Worm (Caenorhabditis elegans): ENCODE results near the gene srpa-72.

Gene srpa-72

ce11 chrII:2752536-2752935 lies 34.7 kb upstream of the srpa-72 start, which contains the start of gene F29A7.6 (continued):
- TF ChIP-seq unc-130 (GFP tag; optimal IDR thresholded peaks at IDR 0.05) (peak; percentile 69), Y105C5A.15 (GFP tag; IDR thresholded peaks at IDR 0.05) (no peak), dmd-8 (GFP tag; IDR thresholded peaks at IDR 0.05) (no peak), zfp-2 (tag; optimal IDR thresholded peaks at IDR 0.05) (no peak), nhr-28 (tag; optimal IDR thresholded peaks at IDR 0.05) (peak; percentile 12), nhr-41 (GFP tag; IDR thresholded peaks at IDR 0.05) (no peak), lim-7 (GFP tag; IDR thresholded peaks at IDR 0.05) (no peak), R02D3.7 (tag; optimal IDR thresholded peaks at IDR 0.05) (no peak), mes-2 (tag; optimal IDR thresholded peaks at IDR 0.05; ENCODE audit: poor library complexity, severe bottlenecking) (peak; percentile 97), snpc-1.2 (GFP tag; IDR thresholded peaks at IDR 0.05) (no peak), nhr-237 (tag; optimal IDR thresholded peaks at IDR 0.05) (no peak), lin-29 (GFP tag; IDR thresholded peaks at IDR 0.05) (no peak), sdz-12 (GFP tag; optimal IDR thresholded peaks at IDR 0.05) (no peak), nhr-11 (tag; optimal IDR thresholded peaks at IDR 0.05) (peak; percentile 10), egl-43 (GFP tag; IDR thresholded peaks at IDR 0.05) (no peak), unc-62 (GFP tag; optimal IDR thresholded peaks at IDR 0.05 in 1 of 2) (no peak), unc-62 (tag; optimal IDR thresholded peaks at IDR 0.05) (no peak), dve-1 (tag; optimal IDR thresholded peaks at IDR 0.05; ENCODE audit: insufficient read depth) (no peak), ztf-11 (tag; optimal IDR thresholded peaks at IDR 0.05) (no peak), nhr-48 (tag; optimal IDR thresholded peaks at IDR 0.05) (no peak), dpl-1 (GFP tag; optimal IDR thresholded peaks at IDR 0.05) (peak; percentile 56), zfp-3 (GFP tag; conservative IDR thresholded peaks at IDR 0.05) (no peak), madf-9 (GFP tag; conservative IDR thresholded peaks at IDR 0.05) (no peak), lin-38 (GFP tag; IDR thresholded peaks at IDR 0.05) (peak; percentile 98), nhr-102 (tag; optimal IDR thresholded peaks at IDR 0.05) (no peak), nhr-25 (tag; optimal IDR thresholded peaks at IDR 0.05; ENCODE audit: borderline replicate concordance, insufficient read depth) (no peak), ces-1 (GFP tag; optimal IDR thresholded peaks at IDR 0.05) (no peak), tra-1 (GFP tag; IDR thresholded peaks at IDR 0.05) (0 out of 2 replicates have a peak, but pooled peaks have one; percentile 6), ama-1 (optimal IDR thresholded peaks at IDR 0.05) (no peak), madf-5 (GFP tag; IDR thresholded peaks at IDR 0.05) (no peak), Y75B8A.6 (GFP tag; IDR thresholded peaks at IDR 0.05) (no peak), T26A8.4 (GFP tag; IDR thresholded peaks at IDR 0.05) (no peak), fkh-10 (GFP tag; optimal IDR thresholded peaks at IDR 0.05) (no peak), hlh-30 (tag; optimal IDR thresholded peaks at IDR 0.05; ENCODE audit: insufficient read depth) (no peak), daf-8 (GFP tag; IDR thresholded peaks at IDR 0.05) (no peak), mep-1 (tag; optimal IDR thresholded peaks at IDR 0.05) (no peak), hif-1 (tag; optimal IDR thresholded peaks at IDR 0.05) (peak in 1 of 2 experiments; percentile 80)

- TF ChIP-seq dmd-6 (GFP tag; IDR thresholded peaks at IDR 0.05) = no peak
- no peak for TF ChIP-seq mxl-2 (GFP tag; conservative IDR thresholded peaks at IDR 0.05)
- TF ChIP-seq ceh-28 (tag; optimal IDR thresholded peaks at IDR 0.05) = no peak
- TF ChIP-seq nhr-111 (GFP tag; optimal IDR thresholded peaks at IDR 0.05) = no peak
- TF ChIP-seq lin-15B (tag; optimal IDR thresholded peaks at IDR 0.05) = no peak
- TF ChIP-seq unc-130 (GFP tag; optimal IDR thresholded peaks at IDR 0.05) = no peak
- TF ChIP-seq unc-39 (tag; optimal IDR thresholded peaks at IDR 0.05) = no peak
- no peak for TF ChIP-seq Y75B8A.6 (GFP tag; IDR thresholded peaks at IDR 0.05)
- no peak for TF ChIP-seq Y5F2A.4 (GFP tag; optimal IDR thresholded peaks at IDR 0.05)
- TF ChIP-seq nhr-6 (tag; optimal IDR thresholded peaks at IDR 0.05) = no peak
- no peak for TF ChIP-seq attf-4 (tag; optimal IDR thresholded peaks at IDR 0.05)
- no peak for TF ChIP-seq F26F4.8 (GFP tag; conservative IDR thresholded peaks at IDR 0.05)
- no peak for TF ChIP-seq sdz-12 (GFP tag; optimal IDR thresholded peaks at IDR 0.05)
- TF ChIP-seq mep-1 (tag; optimal IDR thresholded peaks at IDR 0.05) = no peak
These were observed 34.3 kb upstream of the srpa-72 start, which contains the start of gene F29A7.3 for ce11 chrII:2752999-2753398. Gene F29A7.3, plus strand, starts transcription at chrII:2753299.
